Worm (Caenorhabditis elegans) whole organism, late embryonic: ENCODE data around the gene rpl-42.

ENCODE experiments used
- C08G9.2 ChIP-seq: sonication (generic microtip); optimal IDR thresholded peaks from 2 replicates; lab custom pipeline; 2016; ENCODE audit warnings: mild to moderate bottlenecking, missing genetic modification characterization, moderate library complexity, missing compliant biosample characterization
- C38D4.7 ChIP-seq: fragments of 200-800 bp; sonication (Bioruptor generic); optimal IDR thresholded peaks from 2 replicates; lab custom pipeline; 2018; ENCODE audit warnings: mild to moderate bottlenecking, missing genetic modification characterization, moderate library complexity, missing compliant biosample characterization
- F13H6.1 ChIP-seq: sonication (generic microtip); optimal IDR thresholded peaks from 2 replicates; lab custom pipeline; 2016; ENCODE audit warnings: missing genetic modification characterization, missing compliant biosample characterization
- K02D7.2 ChIP-seq: sonication (generic microtip); optimal IDR thresholded peaks from 2 replicates; lab custom pipeline; 2017; ENCODE audit warnings: mild to moderate bottlenecking, missing genetic modification characterization, missing compliant biosample characterization
- K09A11.1 ChIP-seq: sonication (generic microtip); optimal IDR thresholded peaks from 2 replicates; lab custom pipeline; 2017; ENCODE audit warnings: antibody characterized with exemption, mild to moderate bottlenecking, missing genetic modification characterization, missing compliant biosample characterization; ENCODE audit not compliant: insufficient read depth
- Y22D7AL.16 ChIP-seq: sonication (generic microtip); optimal IDR thresholded peaks from 2 replicates; lab custom pipeline; 2016; ENCODE audit warnings: missing genetic modification characterization, missing compliant biosample characterization
- ahr-1 ChIP-seq: sonication (generic microtip); optimal IDR thresholded peaks from 2 replicates; lab custom pipeline; 2016; ENCODE audit warnings: missing genetic modification characterization, missing compliant biosample characterization
- ceh-14 ChIP-seq: sonication (generic microtip); optimal IDR thresholded peaks from 2 replicates; lab custom pipeline; 2016; ENCODE audit warnings: missing genotype, missing genetic modification characterization, missing compliant biosample characterization
- ceh-18 ChIP-seq: sonication (generic microtip); optimal IDR thresholded peaks from 2 replicates; lab custom pipeline; 2016; ENCODE audit warnings: missing genetic modification characterization, missing compliant biosample characterization
- ceh-19 ChIP-seq: fragments of 200-800 bp; sonication (Bioruptor generic); optimal IDR thresholded peaks from 2 replicates; lab custom pipeline; 2018; ENCODE audit warnings: mild to moderate bottlenecking, missing genetic modification characterization, missing compliant biosample characterization
- ceh-2 ChIP-seq: sonication (generic microtip); optimal IDR thresholded peaks from 2 replicates; lab custom pipeline; 2016; ENCODE audit warnings: missing genotype, missing genetic modification characterization, missing compliant biosample characterization
- ceh-24 ChIP-seq: sonication (generic microtip); optimal IDR thresholded peaks from 2 replicates; lab custom pipeline; 2016; ENCODE audit warnings: mild to moderate bottlenecking, missing genetic modification characterization, missing compliant biosample characterization
- ceh-30 ChIP-seq: fragments of 150-350 bp; optimal IDR thresholded peaks from 2 replicates; lab custom pipeline; 2014; ENCODE audit warnings: missing biosample characterization, missing genetic modification characterization
- ceh-34 ChIP-seq: sonication (generic microtip); optimal IDR thresholded peaks from 2 replicates; lab custom pipeline; 2016; ENCODE audit warnings: mild to moderate bottlenecking, missing genetic modification characterization, missing compliant biosample characterization
- ceh-45 ChIP-seq: fragments of 200-800 bp; sonication (Bioruptor generic); IDR thresholded peaks from 2 replicates; pipeline ENCODE4 v1.3.6; 2022; ENCODE audit warnings: missing genetic modification reagents, missing genetic modification characterization, missing compliant biosample characterization
- ceh-48 ChIP-seq: sonication (generic microtip); optimal IDR thresholded peaks from 2 replicates; lab custom pipeline; 2016; ENCODE audit warnings: missing genetic modification characterization, inconsistent platforms, missing compliant biosample characterization
- ceh-6 ChIP-seq: fragments of 200-800 bp; sonication (Bioruptor generic); optimal IDR thresholded peaks from 2 replicates; lab custom pipeline; 2018; ENCODE audit warnings: mild to moderate bottlenecking, missing genetic modification characterization, missing compliant biosample characterization
- che-1 ChIP-seq: sonication (generic microtip); optimal IDR thresholded peaks from 2 replicates; lab custom pipeline; 2016; ENCODE audit warnings: mild to moderate bottlenecking, missing genetic modification characterization, missing compliant biosample characterization
- dmd-4 ChIP-seq: sonication (generic microtip); optimal IDR thresholded peaks from 2 replicates; lab custom pipeline; 2016; ENCODE audit warnings: borderline replicate concordance, missing genetic modification characterization, missing compliant biosample characterization
- elt-2 ChIP-seq: sonication (generic microtip); optimal IDR thresholded peaks from 2 replicates; lab custom pipeline; 2016; ENCODE audit warnings: missing genetic modification reagents, missing genetic modification characterization, missing compliant biosample characterization
- eyg-1 ChIP-seq: sonication (generic microtip); optimal IDR thresholded peaks from 2 replicates; lab custom pipeline; 2016; ENCODE audit warnings: missing genotype, missing genetic modification characterization, missing compliant biosample characterization
- fkh-6 ChIP-seq: sonication (generic microtip); optimal IDR thresholded peaks from 2 replicates; lab custom pipeline; 2016; ENCODE audit warnings: missing genetic modification characterization, missing compliant biosample characterization
- gmeb-2 ChIP-seq: sonication (generic microtip); optimal IDR thresholded peaks from 2 replicates; lab custom pipeline; 2016; ENCODE audit warnings: missing genetic modification characterization, inconsistent platforms, missing compliant biosample characterization
- hlh-13 ChIP-seq: fragments of 200-800 bp; sonication (Bioruptor generic); optimal IDR thresholded peaks from 2 replicates; lab custom pipeline; 2018; ENCODE audit warnings: mild to moderate bottlenecking, missing genetic modification characterization, missing compliant biosample characterization
- hlh-15 ChIP-seq: sonication (generic microtip); optimal IDR thresholded peaks from 2 replicates; lab custom pipeline; 2016; ENCODE audit warnings: missing genetic modification characterization, missing compliant biosample characterization
- hlh-6 ChIP-seq: sonication (generic microtip); optimal IDR thresholded peaks from 2 replicates; lab custom pipeline; 2016; ENCODE audit warnings: missing genotype, missing genetic modification characterization, missing compliant biosample characterization
- hlh-8 ChIP-seq: sonication (generic microtip); optimal IDR thresholded peaks from 2 replicates; lab custom pipeline; 2016; ENCODE audit warnings: missing genotype, missing genetic modification characterization, missing compliant biosample characterization
- lim-6 ChIP-seq: sonication (generic microtip); optimal IDR thresholded peaks from 2 replicates; lab custom pipeline; 2016; ENCODE audit warnings: missing genetic modification characterization, missing compliant biosample characterization
- lin-11 ChIP-seq: fragments of 200-800 bp; sonication (Bioruptor generic); optimal IDR thresholded peaks from 2 replicates; lab custom pipeline; 2018; ENCODE audit warnings: mild to moderate bottlenecking, missing genetic modification characterization, missing compliant biosample characterization
- nfya-1 ChIP-seq: sonication (generic microtip); optimal IDR thresholded peaks from 2 replicates; lab custom pipeline; 2017; ENCODE audit warnings: missing genetic modification characterization, mild to moderate bottlenecking, missing compliant biosample characterization, antibody characterized with exemption, moderate library complexity
- nhr-11 ChIP-seq: fragments of 150-350 bp; optimal IDR thresholded peaks from 2 replicates; lab custom pipeline; 2014; ENCODE audit warnings: missing biosample characterization, missing genetic modification characterization
- npax-4 ChIP-seq: sonication (generic microtip); optimal IDR thresholded peaks from 2 replicates; lab custom pipeline; 2016; ENCODE audit warnings: missing genetic modification characterization, missing compliant biosample characterization
- odd-2 ChIP-seq: sonication (generic microtip); optimal IDR thresholded peaks from 2 replicates; lab custom pipeline; 2017; ENCODE audit warnings: antibody characterized with exemption, mild to moderate bottlenecking, missing genetic modification characterization, missing compliant biosample characterization
- pag-3 ChIP-seq: sonication (generic microtip); optimal IDR thresholded peaks from 2 replicates; lab custom pipeline; 2016; ENCODE audit warnings: missing compliant biosample characterization, missing genetic modification characterization, borderline replicate concordance
- pat-9 ChIP-seq: fragments of 200-800 bp; sonication (Bioruptor generic); optimal IDR thresholded peaks from 2 replicates; lab custom pipeline; 2018; ENCODE audit warnings: mild to moderate bottlenecking, missing genetic modification characterization, moderate library complexity, missing compliant biosample characterization
- pax-1 ChIP-seq: fragments of 150-350 bp; optimal IDR thresholded peaks from 2 replicates; lab custom pipeline; 2014; ENCODE audit warnings: missing biosample characterization, missing genetic modification characterization
- pha-2 ChIP-seq: sonication (generic microtip); optimal IDR thresholded peaks from 2 replicates; lab custom pipeline; 2017; ENCODE audit warnings: mild to moderate bottlenecking, missing genetic modification characterization, missing compliant biosample characterization
- pha-4 ChIP-seq: fragments of 150-350 bp; optimal IDR thresholded peaks from 2 replicates; lab custom pipeline; 2018; ENCODE audit warnings: missing biosample characterization, missing genetic modification reagents, missing genetic modification characterization
- pros-1 ChIP-seq: fragments of 150-350 bp; optimal IDR thresholded peaks from 2 replicates; lab custom pipeline; 2014; ENCODE audit warnings: missing biosample characterization, missing genetic modification reagents, missing genetic modification characterization
- ref-2 ChIP-seq: sonication (generic microtip); optimal IDR thresholded peaks from 2 replicates; lab custom pipeline; 2016; ENCODE audit warnings: missing genetic modification characterization, missing compliant biosample characterization
- sox-2 ChIP-seq: fragments of 200-800 bp; sonication (Bioruptor generic); IDR thresholded peaks from 2 replicates; pipeline ENCODE4 v1.3.6; 2022; ENCODE audit warnings: missing genetic modification reagents, missing genetic modification characterization, missing compliant biosample characterization
- sox-4 ChIP-seq: sonication (generic microtip); optimal IDR thresholded peaks from 2 replicates; lab custom pipeline; 2017; ENCODE audit warnings: mild to moderate bottlenecking, missing genetic modification characterization, inconsistent platforms, missing compliant biosample characterization
- tbx-7 ChIP-seq: sonication (generic microtip); optimal IDR thresholded peaks from 2 replicates; lab custom pipeline; 2016; ENCODE audit warnings: missing genotype, missing genetic modification characterization, missing compliant biosample characterization
- ttx-3 ChIP-seq: sonication (generic microtip); optimal IDR thresholded peaks from 2 replicates; lab custom pipeline; 2016; ENCODE audit warnings: missing genetic modification reagents, missing genetic modification characterization, missing compliant biosample characterization
- unc-3 ChIP-seq, 2 experiments: fragments of 200-800 bp in 1 of 2; sonication (Bioruptor generic) in 1 of 2; sonication (generic microtip) in 1 of 2; conservative IDR thresholded peaks in 1 of 2; optimal IDR thresholded peaks in 1 of 2; 2 replicates each; pipeline versions ENCODE4 v1.3.6 to Lab custom; 2016 to 2022; ENCODE audit warnings: missing compliant biosample characterization in 2 of 2, missing genetic modification characterization in 2 of 2, missing genetic modification reagents in 1 of 2
- unc-42 ChIP-seq: sonication (generic microtip); optimal IDR thresholded peaks from 2 replicates; lab custom pipeline; 2016; ENCODE audit warnings: missing genotype, missing genetic modification characterization, missing compliant biosample characterization
- unc-55 ChIP-seq: sonication (generic microtip); optimal IDR thresholded peaks from 2 replicates; lab custom pipeline; 2017; ENCODE audit warnings: missing biosample characterization, missing genetic modification reagents, missing genetic modification characterization
- unc-86 ChIP-seq: sonication (generic microtip); optimal IDR thresholded peaks from 2 replicates; lab custom pipeline; 2016; ENCODE audit warnings: missing genetic modification characterization, missing compliant biosample characterization
- zip-5 ChIP-seq: sonication (generic microtip); optimal IDR thresholded peaks from 2 replicates; lab custom pipeline; 2016; ENCODE audit warnings: missing genetic modification characterization, missing compliant biosample characterization
- ztf-16 ChIP-seq: sonication (generic microtip); optimal IDR thresholded peaks from 2 replicates; lab custom pipeline; 2017; ENCODE audit warnings: missing genetic modification characterization, missing compliant biosample characterization

The rpl-42 gene

ce11 chrII:11092413-11092812 lies at the start of gene rpl-42:
Gene rpl-42, plus strand, starts transcription at chrII:11092713.
- TF ChIP-seq che-1 (tag; lab: Kevin White, UChicago) (no peak), C08G9.2 (no peak), hlh-15 (tag; lab: Kevin White, UChicago) (no peak), ceh-30 (tag; lab: Kevin White, UChicago) (no peak)

- TF ChIP-seq ceh-34 (tag; lab: Kevin White, UChicago) (peak; percentile 85), ceh-6 (GFP tag; lab: Kevin White, UChicago) (peak; percentile 36), ceh-45 (GFP tag; lab: Robert Waterston, UW) (0 out of 2 replicates have a peak, but pooled peaks have one; percentile 16), hlh-8 (tag; lab: Kevin White, UChicago) (no peak), ztf-16 (tag; lab: Kevin White, UChicago) (no peak), ceh-2 (tag; lab: Kevin White, UChicago) (peak; percentile 38), pros-1 (tag; lab: Kevin White, UChicago) (peak; percentile 88), fkh-6 (tag; lab: Kevin White, UChicago) (peak; percentile 41), K09A11.1 (peak; percentile 63), eyg-1 (tag; lab: Kevin White, UChicago) (peak; percentile 8), sox-4 (no peak), dmd-4 (tag; lab: Kevin White, UChicago) (peak; percentile 2), unc-55 (peak; percentile 64), ceh-30 (tag; lab: Kevin White, UChicago) (no peak), ttx-3 (tag; lab: Kevin White, UChicago) (no peak), ceh-18 (tag; lab: Kevin White, UChicago) (peak; percentile 91), che-1 (tag; lab: Kevin White, UChicago) (no peak), zip-5 (tag; lab: Kevin White, UChicago) (no peak), sox-2 (GFP tag; lab: Robert Waterston, UW) (no peak), gmeb-2 (tag; lab: Kevin White, UChicago) (no peak), F13H6.1 (tag; lab: Kevin White, UChicago) (no peak), hlh-6 (tag; lab: Kevin White, UChicago) (peak; percentile 36), nhr-11 (no peak), lin-11 (tag; lab: Kevin White, UChicago) (no peak), nfya-1 (tag; lab: Kevin White, UChicago) (peak; percentile 83), tbx-7 (tag; lab: Kevin White, UChicago) (no peak), K02D7.2 (tag; lab: Kevin White, UChicago) (peak; percentile 44), npax-4 (no peak), pha-4 (tag; lab: Kevin White, UChicago) (no peak), ceh-24 (tag; lab: Kevin White, UChicago) (no peak), ceh-14 (tag; lab: Kevin White, UChicago) (peak; percentile 74), Y22D7AL.16 (tag; lab: Kevin White, UChicago) (no peak), elt-2 (tag; lab: Kevin White, UChicago) (peak; percentile 73), pat-9 (tag; lab: Kevin White, UChicago) (peak; percentile 36), ceh-19 (peak; percentile 42), pag-3 (tag; lab: Kevin White, UChicago) (no peak), unc-86 (tag; lab: Kevin White, UChicago) (peak; percentile 1), hlh-13 (no peak), ref-2 (tag; lab: Kevin White, UChicago) (peak; percentile 91), pha-2 (tag; lab: Kevin White, UChicago) (peak; percentile 19), ceh-48 (tag; lab: Kevin White, UChicago) (peak; percentile 88), unc-3 (GFP tag; conservative IDR thresholded peaks at IDR 0.05; lab: Robert Waterston, UW) (no peak), unc-3 (tag; optimal IDR thresholded peaks at IDR 0.05; lab: Kevin White, UChicago) (peak; percentile 15), lim-6 (tag; lab: Kevin White, UChicago) (no peak), pax-1 (tag; lab: Kevin White, UChicago) (no peak), ahr-1 (tag; lab: Kevin White, UChicago) (no peak), unc-42 (tag; lab: Kevin White, UChicago) (peak; percentile 80), C38D4.7 (GFP tag; lab: Kevin White, UChicago) (no peak), odd-2 (no peak)
These were observed 49.6 kb upstream of the rpl-42 start for ce11 chrII:11042878-11043331.
